Worm (Caenorhabditis elegans) whole organism, early embryonic: ENCODE measurements around the gene kbp-1.

Experiments used
- B0310.2 ChIP-seq: sonication (generic microtip); optimal IDR thresholded peaks from 2 replicates; lab custom pipeline; 2016; ENCODE audit warnings: mild to moderate bottlenecking, missing genetic modification characterization, missing compliant biosample characterization
- F13C5.2 ChIP-seq: sonication (generic microtip); optimal IDR thresholded peaks from 2 replicates; lab custom pipeline; 2017; ENCODE audit warnings: mild to moderate bottlenecking, missing genetic modification characterization, inconsistent platforms, missing compliant biosample characterization
- aly-1 ChIP-seq: sonication (generic microtip); optimal IDR thresholded peaks from 2 replicates; lab custom pipeline; 2016; ENCODE audit warnings: missing genetic modification characterization, missing compliant biosample characterization
- ama-1 ChIP-seq: fragments of 150-350 bp; optimal IDR thresholded peaks from 2 replicates; lab custom pipeline; 2014
- ceh-13 ChIP-seq: fragments of 200-800 bp; sonication (Bioruptor generic); optimal IDR thresholded peaks from 2 replicates; lab custom pipeline; 2018; ENCODE audit warnings: mild to moderate bottlenecking, missing genetic modification characterization, missing compliant biosample characterization
- ceh-36 ChIP-seq: sonication (generic microtip); optimal IDR thresholded peaks from 2 replicates; lab custom pipeline; 2016; ENCODE audit warnings: missing genetic modification characterization, inconsistent platforms, missing compliant biosample characterization
- ets-7 ChIP-seq: sonication (generic microtip); optimal IDR thresholded peaks from 2 replicates; lab custom pipeline; 2016; ENCODE audit warnings: missing genotype, missing genetic modification characterization, missing compliant biosample characterization
- flt-1 ChIP-seq: fragments of 200-800 bp; sonication (Bioruptor generic); IDR thresholded peaks from 2 replicates; pipeline ENCODE4 v1.3.6; 2022; ENCODE audit warnings: missing genetic modification characterization, missing compliant biosample characterization
- hmbx-1 ChIP-seq: sonication (generic microtip); optimal IDR thresholded peaks from 2 replicates; lab custom pipeline; 2016; ENCODE audit warnings: mild to moderate bottlenecking, missing genetic modification characterization, missing compliant biosample characterization
- hmg-4 ChIP-seq: fragments of 200-800 bp; sonication (Bioruptor generic); optimal IDR thresholded peaks from 2 replicates; lab custom pipeline; 2018; ENCODE audit warnings: mild to moderate bottlenecking, missing genetic modification characterization, missing compliant biosample characterization
- hnd-1 ChIP-seq: sonication (generic microtip); optimal IDR thresholded peaks from 2 replicates; lab custom pipeline; 2016; ENCODE audit warnings: missing genetic modification characterization, missing compliant biosample characterization
- pes-1 ChIP-seq: fragments of 200-800 bp; sonication (Bioruptor generic); IDR thresholded peaks from 2 replicates; pipeline ENCODE4 v1.3.6; 2022; ENCODE audit warnings: missing genetic modification reagents, missing genetic modification characterization, missing compliant biosample characterization
- scrt-1 ChIP-seq: fragments of 200-800 bp; sonication (Bioruptor generic); IDR thresholded peaks from 2 replicates; pipeline ENCODE4 v1.3.6; 2022; ENCODE audit warnings: missing genetic modification characterization, missing compliant biosample characterization
- sea-1 ChIP-seq: fragments of 200-800 bp; sonication (Bioruptor generic); conservative IDR thresholded peaks from 2 replicates; pipeline ENCODE4 v1.3.6; 2022; ENCODE audit warnings: missing genetic modification characterization, missing compliant biosample characterization
- tbx-11 ChIP-seq: fragments of 200-800 bp; sonication (Bioruptor generic); IDR thresholded peaks from 2 replicates; pipeline ENCODE4 v1.3.6; 2022; ENCODE audit warnings: missing genetic modification characterization, missing compliant biosample characterization
- tbx-37 ChIP-seq: fragments of 200-800 bp; sonication (Bioruptor generic); conservative IDR thresholded peaks from 2 replicates; pipeline ENCODE4 v1.3.6; 2022; ENCODE audit warnings: missing genetic modification reagents, missing genetic modification characterization, missing compliant biosample characterization
- tra-4 ChIP-seq: sonication (generic microtip); optimal IDR thresholded peaks from 2 replicates; lab custom pipeline; 2017; ENCODE audit warnings: missing genetic modification characterization, missing compliant biosample characterization

kbp-1 gene

ce11 chrIII:6885889-6886288 is 16.5 kb downstream of the kbp-1 start:
- TF ChIP-seq pes-1 (GFP tag; lab: Robert Waterston, UW) (no peak), ceh-36 (tag; lab: Kevin White, UChicago) (no peak), hmbx-1 (tag; lab: Kevin White, UChicago) (no peak), tbx-11 (GFP tag; lab: Robert Waterston, UW) (no peak), hmg-4 (no peak), scrt-1 (GFP tag; lab: Robert Waterston, UW) (no peak)

DNA sequence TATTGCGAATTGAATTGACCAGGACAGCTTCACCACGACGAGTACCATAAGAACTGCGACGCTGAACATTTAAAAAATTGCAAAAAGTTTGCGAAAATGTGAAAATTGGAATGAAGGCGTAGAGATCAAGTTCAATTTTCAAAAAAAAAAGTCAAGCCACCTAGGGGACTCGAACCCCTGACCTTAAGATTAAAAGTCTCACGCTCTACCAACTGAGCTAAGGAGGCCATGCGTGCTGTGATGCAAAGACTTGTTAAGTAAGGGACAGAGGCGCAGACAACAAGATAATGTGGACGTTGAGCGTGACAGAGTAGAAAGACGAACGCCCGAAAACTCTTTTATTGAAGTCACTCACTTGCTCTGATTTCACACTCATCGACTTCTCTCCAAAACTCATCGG is 18.1 kb downstream of the kbp-1 start:
- TF ChIP-seq ets-7 (tag; lab: Kevin White, UChicago) = peak; percentile 53
- TF ChIP-seq aly-1 (tag; lab: Kevin White, UChicago) = peak; percentile 82
- TF ChIP-seq F13C5.2 (tag; lab: Kevin White, UChicago) = peak; percentile 87
- TF ChIP-seq hmg-4 = peak; percentile 84
- TF ChIP-seq ceh-36 (tag; lab: Kevin White, UChicago) = peak; percentile 81
- peak; percentile 74 for TF ChIP-seq hnd-1 (tag; lab: Kevin White, UChicago)
- peak; percentile 74 for TF ChIP-seq tbx-37 (GFP tag; lab: Robert Waterston, UW)
- TF ChIP-seq ama-1 (lab: Kevin White, UChicago) = no peak
- TF ChIP-seq ceh-13 (GFP tag; lab: Kevin White, UChicago) = peak; percentile 67
- TF ChIP-seq pes-1 (GFP tag; lab: Robert Waterston, UW) = peak; percentile 90
- TF ChIP-seq tra-4 = no peak
- TF ChIP-seq hmbx-1 (tag; lab: Kevin White, UChicago) = peak; percentile 10
- peak; percentile 87 for TF ChIP-seq flt-1
- peak; percentile 81 for TF ChIP-seq tbx-11 (GFP tag; lab: Robert Waterston, UW)
- TF ChIP-seq scrt-1 (GFP tag; lab: Robert Waterston, UW) = peak; percentile 86
- TF ChIP-seq sea-1 (GFP tag; lab: Robert Waterston, UW) = peak; percentile 84
- TF ChIP-seq B0310.2 = peak; percentile 73

ce11 chrIII:6888497-6888896 is 19.1 kb downstream of the kbp-1 start:
- TF ChIP-seq scrt-1 (GFP tag; lab: Robert Waterston, UW) (peak; percentile 55; the same call in 1 of the 2 replicates), pes-1 (GFP tag; lab: Robert Waterston, UW) (peak; percentile 43; the same call in 1 of the 2 replicates), flt-1 (0 out of 2 replicates have a peak, but pooled peaks have one; percentile 28), hnd-1 (tag; lab: Kevin White, UChicago) (no peak), aly-1 (tag; lab: Kevin White, UChicago) (no peak), hmbx-1 (tag; lab: Kevin White, UChicago) (no peak), tbx-11 (GFP tag; lab: Robert Waterston, UW) (0 out of 2 replicates have a peak, but pooled peaks have one; percentile 49), ets-7 (tag; lab: Kevin White, UChicago) (no peak), tbx-37 (GFP tag; lab: Robert Waterston, UW) (peak; percentile 36; the same call in 1 of the 2 replicates), hmg-4 (no peak), B0310.2 (no peak), ama-1 (lab: Kevin White, UChicago) (no peak), ceh-13 (GFP tag; lab: Kevin White, UChicago) (no peak), sea-1 (GFP tag; lab: Robert Waterston, UW) (peak; percentile 58; the same call in 1 of the 2 replicates), tra-4 (no peak), F13C5.2 (tag; lab: Kevin White, UChicago) (no peak), ceh-36 (tag; lab: Kevin White, UChicago) (no peak)

ce11 chrIII:6888999-6889824 is 19.8 kb downstream of the kbp-1 start, which contains the start of the genes brd-1 and K04C2.2:
TSS of gene brd-1 (minus strand) at chrIII:6889504.
TSS of gene K04C2.2 (plus strand) at chrIII:6889774.
- TF ChIP-seq hmbx-1 (tag; lab: Kevin White, UChicago) (no peak), tbx-11 (GFP tag; lab: Robert Waterston, UW) (no peak), aly-1 (tag; lab: Kevin White, UChicago) (no peak), hnd-1 (tag; lab: Kevin White, UChicago) (no peak), pes-1 (GFP tag; lab: Robert Waterston, UW) (no peak), hmg-4 (no peak)

DNA sequence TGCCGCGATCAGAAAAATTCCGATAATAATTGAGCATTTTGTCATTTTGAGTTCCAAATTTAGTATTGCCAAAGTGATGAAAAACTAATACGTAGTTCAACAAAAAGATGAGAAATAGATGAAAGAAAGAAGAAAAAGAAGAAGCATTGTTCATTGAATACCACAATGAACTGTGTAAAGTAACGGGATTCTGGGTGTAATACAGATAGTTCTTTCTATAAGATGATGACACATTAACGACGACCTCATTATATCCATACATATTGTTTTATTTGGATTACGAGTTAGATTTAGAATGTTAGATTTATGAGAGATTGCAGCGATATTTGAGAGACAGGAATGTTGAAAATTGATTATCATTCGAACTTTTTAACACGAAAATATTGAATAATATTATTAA is 22.1 kb downstream of the kbp-1 start, which contains the start of gene K04C2.5:
TSS of gene K04C2.5 (minus strand) at position 101 of the 400 bp plus-strand sequence.
- TF ChIP-seq hmbx-1 (tag; lab: Kevin White, UChicago) = no peak
- TF ChIP-seq sea-1 (GFP tag; lab: Robert Waterston, UW) = no peak
- TF ChIP-seq ama-1 (lab: Kevin White, UChicago) = no peak
- TF ChIP-seq ets-7 (tag; lab: Kevin White, UChicago) = no peak
- no peak for TF ChIP-seq tra-4

ce11 chrIII:6895166-6895565 is 25.7 kb downstream of the kbp-1 start:
- no peak for TF ChIP-seq ceh-36 (tag; lab: Kevin White, UChicago)
- TF ChIP-seq ceh-13 (GFP tag; lab: Kevin White, UChicago) = no peak
- TF ChIP-seq tra-4 = no peak
- no peak for TF ChIP-seq tbx-11 (GFP tag; lab: Robert Waterston, UW)
- no peak for TF ChIP-seq B0310.2
- no peak for TF ChIP-seq flt-1
- TF ChIP-seq tbx-37 (GFP tag; lab: Robert Waterston, UW) = no peak
- TF ChIP-seq sea-1 (GFP tag; lab: Robert Waterston, UW) = no peak
- no peak for TF ChIP-seq hmbx-1 (tag; lab: Kevin White, UChicago)
- TF ChIP-seq F13C5.2 (tag; lab: Kevin White, UChicago) = no peak
- TF ChIP-seq ama-1 (lab: Kevin White, UChicago) = no peak
- TF ChIP-seq scrt-1 (GFP tag; lab: Robert Waterston, UW) = no peak
- TF ChIP-seq pes-1 (GFP tag; lab: Robert Waterston, UW) = no peak
- TF ChIP-seq hnd-1 (tag; lab: Kevin White, UChicago) = no peak
- TF ChIP-seq aly-1 (tag; lab: Kevin White, UChicago) = no peak
- TF ChIP-seq hmg-4 = no peak
